Fruit fly (Drosophila melanogaster) whole organism, embryonic: Measurements from ENCODE around the gene CG13386.
A peak's percentile ranks its signal among the peaks of the same experiment; 100 is the strongest.

Experiments
- ATbp ChIP-seq: fragments of 200-800 bp; sonication (Bioruptor generic); optimal IDR thresholded peaks from 2 replicates; lab custom pipeline; 2017; ENCODE audit warnings: missing biosample characterization, mild to moderate bottlenecking, missing genetic modification characterization, missing genetic modification reagents
- CG10959 ChIP-seq: fragments of 200-800 bp; sonication (Bioruptor generic); IDR thresholded peaks from 2 replicates; pipeline ENCODE4 v1.3.6; 2022; ENCODE audit warnings: missing biosample characterization, missing genetic modification characterization
- CG11085 ChIP-seq: fragments of 200-800 bp; sonication (Bioruptor generic); IDR thresholded peaks from 2 replicates; pipeline ENCODE4 v1.3.6; 2022; ENCODE audit warnings: missing biosample characterization, missing genetic modification characterization
- CG11504 ChIP-seq: fragments of 200-800 bp; sonication (Bioruptor generic); optimal IDR thresholded peaks from 3 replicates; lab custom pipeline; 2019; ENCODE audit warnings: missing biosample characterization, mild to moderate bottlenecking, missing genetic modification characterization, moderate library complexity
- CG12299 ChIP-seq: fragments of 200-800 bp; sonication (Bioruptor generic); optimal IDR thresholded peaks from 2 replicates; lab custom pipeline; 2018; ENCODE audit warnings: missing biosample characterization, mild to moderate bottlenecking, missing genetic modification characterization
- CG1233 ChIP-seq: fragments of 200-800 bp; sonication (Bioruptor generic); optimal IDR thresholded peaks from 4 replicates; lab custom pipeline; 2018; ENCODE audit warnings: missing biosample characterization, mild to moderate bottlenecking, missing genetic modification characterization
- CG12744 ChIP-seq: fragments of 200-800 bp; sonication (Bioruptor generic); optimal IDR thresholded peaks from 2 replicates; lab custom pipeline; 2016; ENCODE audit warnings: missing biosample characterization, missing genetic modification characterization
- CG14860 ChIP-seq: fragments of 200-800 bp; sonication (Bioruptor generic); IDR thresholded peaks from 3 replicates; pipeline ENCODE4 v1.3.6; 2022; ENCODE audit warnings: missing biosample characterization, missing genetic modification characterization; ENCODE audit not compliant: partially characterized antibody
- CG2889 ChIP-seq: fragments of 200-800 bp; sonication (Bioruptor generic); IDR thresholded peaks from 3 replicates; pipeline ENCODE4 v1.3.6; 2022; ENCODE audit warnings: missing biosample characterization, missing genetic modification characterization
- CG33557 ChIP-seq: fragments of 200-800 bp; sonication (Bioruptor generic); optimal IDR thresholded peaks from 2 replicates; lab custom pipeline; 2019; ENCODE audit warnings: missing biosample characterization, mild to moderate bottlenecking, missing genetic modification characterization, moderate library complexity
- CG3407 ChIP-seq: fragments of 200-800 bp; sonication (Bioruptor generic); optimal IDR thresholded peaks from 2 replicates; lab custom pipeline; 2018; ENCODE audit warnings: missing biosample characterization, mild to moderate bottlenecking, missing genetic modification characterization
- CG4328 ChIP-seq: fragments of 200-800 bp; sonication (Bioruptor generic); optimal IDR thresholded peaks from 3 replicates; lab custom pipeline; 2017; ENCODE audit warnings: missing biosample characterization, missing genetic modification reagents, missing genetic modification characterization
- CG4707 ChIP-seq: fragments of 200-800 bp; sonication (Bioruptor generic); optimal IDR thresholded peaks from 2 replicates; lab custom pipeline; 2018; ENCODE audit warnings: missing biosample characterization, mild to moderate bottlenecking, missing genetic modification characterization, moderate library complexity
- CG6254 ChIP-seq: fragments of 200-800 bp; sonication (Bioruptor generic); optimal IDR thresholded peaks from 3 replicates; lab custom pipeline; 2017; ENCODE audit warnings: mild to moderate bottlenecking, missing biosample characterization, missing genetic modification reagents, missing genetic modification characterization
- CG7372 ChIP-seq: fragments of 200-800 bp; sonication (Bioruptor generic); IDR thresholded peaks from 2 replicates; pipeline ENCODE4 v1.3.6; 2022; ENCODE audit warnings: missing biosample characterization, missing genetic modification characterization
- CG7987 ChIP-seq: fragments of 200-800 bp; sonication (Bioruptor generic); optimal IDR thresholded peaks from 2 replicates; lab custom pipeline; 2018; ENCODE audit warnings: missing biosample characterization, mild to moderate bottlenecking, missing genetic modification characterization, moderate library complexity
- CG9727 ChIP-seq: fragments of 200-800 bp; sonication (Bioruptor generic); optimal IDR thresholded peaks from 3 replicates; lab custom pipeline; 2017; ENCODE audit warnings: missing biosample characterization, mild to moderate bottlenecking, missing genetic modification characterization
- CkIIα-i1 ChIP-seq: fragments of 200-800 bp; sonication (Bioruptor generic); IDR thresholded peaks from 2 replicates; pipeline ENCODE4 v1.3.6; 2022; ENCODE audit warnings: missing biosample characterization, missing genetic modification characterization
- Dad ChIP-seq: fragments of 200-800 bp; sonication (Bioruptor generic); optimal IDR thresholded peaks from 3 replicates; lab custom pipeline; 2016; ENCODE audit warnings: missing biosample characterization, missing genetic modification characterization
- Dfd ChIP-seq, 2 experiments: fragments of >200 bp; optimal IDR thresholded peaks; 2 replicates each; lab custom pipeline; 2017; ENCODE audit warnings: missing biosample characterization in 2 of 2, missing genetic modification characterization in 2 of 2
- E2f2 ChIP-seq: fragments of 200-800 bp; sonication (Bioruptor generic); IDR thresholded peaks from 2 replicates; pipeline ENCODE4 v1.3.6; 2022; ENCODE audit warnings: missing biosample characterization, missing genetic modification characterization
- Eip74EF ChIP-seq, 2 experiments: fragments of 200-800 bp in 1 of 2; fragments of >200 bp in 1 of 2; sonication (Bioruptor generic) in 1 of 2; optimal IDR thresholded peaks; 2 replicates each; lab custom pipeline; 2017 to 2019; ENCODE audit warnings: missing biosample characterization in 2 of 2, missing genetic modification characterization in 2 of 2, mild to moderate bottlenecking in 1 of 2, moderate library complexity in 1 of 2
- HLH54F ChIP-seq: fragments of 200-800 bp; sonication (Bioruptor generic); optimal IDR thresholded peaks from 3 replicates; lab custom pipeline; 2016; ENCODE audit warnings: missing biosample characterization, missing genetic modification characterization
- Hey ChIP-seq: fragments of 200-800 bp; sonication (Bioruptor generic); optimal IDR thresholded peaks from 3 replicates; lab custom pipeline; 2018; ENCODE audit warnings: missing biosample characterization, mild to moderate bottlenecking, missing genetic modification characterization
- Jarid2 ChIP-seq: fragments of 200-800 bp; sonication (Bioruptor generic); optimal IDR thresholded peaks from 3 replicates; lab custom pipeline; 2017; ENCODE audit warnings: mild to moderate bottlenecking, missing biosample characterization, missing genetic modification reagents, missing genetic modification characterization
- MESR4 ChIP-seq: fragments of 200-800 bp; sonication (Bioruptor generic); optimal IDR thresholded peaks from 2 replicates; lab custom pipeline; 2018; ENCODE audit warnings: missing biosample characterization, mild to moderate bottlenecking, missing genetic modification characterization, moderate library complexity
- Mes4 ChIP-seq: fragments of 200-800 bp; sonication (Bioruptor generic); optimal IDR thresholded peaks from 2 replicates; lab custom pipeline; 2016; ENCODE audit warnings: missing biosample characterization, missing genetic modification characterization
- Nf-YB ChIP-seq: fragments of 200-800 bp; sonication (Bioruptor generic); optimal IDR thresholded peaks from 3 replicates; lab custom pipeline; 2019; ENCODE audit warnings: missing biosample characterization, mild to moderate bottlenecking, missing genetic modification characterization, moderate library complexity
- Sin3A ChIP-seq: fragments of >200 bp; optimal IDR thresholded peaks from 2 replicates; lab custom pipeline; 2018
- TFAM ChIP-seq: fragments of 200-800 bp; sonication (Bioruptor generic); optimal IDR thresholded peaks from 2 replicates; lab custom pipeline; 2017; ENCODE audit warnings: missing biosample characterization, missing genetic modification characterization, inconsistent platforms
- ab ChIP-seq: fragments of 200-800 bp; sonication (Bioruptor generic); optimal IDR thresholded peaks from 2 replicates; lab custom pipeline; 2016; ENCODE audit warnings: missing biosample characterization, missing genetic modification characterization
- al ChIP-seq: fragments of 200-800 bp; sonication (Bioruptor generic); IDR thresholded peaks from 2 replicates; pipeline ENCODE4 v1.3.6; 2022; ENCODE audit warnings: missing biosample characterization, missing genetic modification characterization
- ap ChIP-seq: fragments of 200-800 bp; sonication (Bioruptor generic); IDR thresholded peaks from 2 replicates; pipeline ENCODE4 v1.3.6; 2022; ENCODE audit warnings: missing biosample characterization, missing genetic modification characterization
- caup ChIP-seq: fragments of 200-800 bp; sonication (Bioruptor generic); optimal IDR thresholded peaks from 3 replicates; lab custom pipeline; 2017; ENCODE audit warnings: missing biosample characterization, mild to moderate bottlenecking, missing genetic modification characterization, moderate library complexity; ENCODE audit not compliant: severe bottlenecking
- croc ChIP-seq: fragments of 200-800 bp; sonication (Bioruptor generic); conservative IDR thresholded peaks from 3 replicates; pipeline ENCODE4 v1.3.6; 2022; ENCODE audit warnings: missing biosample characterization, missing genetic modification characterization
- cwo ChIP-seq: fragments of 200-800 bp; sonication (Bioruptor generic); optimal IDR thresholded peaks from 3 replicates; lab custom pipeline; 2017; ENCODE audit warnings: missing biosample characterization, missing genetic modification characterization, mild to moderate bottlenecking, moderate library complexity, missing genetic modification reagents
- h ChIP-seq: fragments of >200 bp; optimal IDR thresholded peaks from 2 replicates; lab custom pipeline; 2017
- hkb ChIP-seq, 2 experiments: fragments of 200-800 bp in 1 of 2; fragments of >200 bp in 1 of 2; sonication (Bioruptor generic) in 1 of 2; IDR thresholded peaks in 1 of 2; optimal IDR thresholded peaks in 1 of 2; 2 replicates each; pipeline versions ENCODE4 v1.3.6 to Lab custom; 2017 to 2022; ENCODE audit warnings: missing biosample characterization in 1 of 2, missing genetic modification characterization in 1 of 2
- inv ChIP-seq: fragments of 200-800 bp; sonication (Bioruptor generic); IDR thresholded peaks from 2 replicates; pipeline ENCODE4 v1.3.6; 2022; ENCODE audit warnings: missing biosample characterization, missing genetic modification characterization; ENCODE audit not compliant: partially characterized antibody
- luna ChIP-seq: fragments of 200-800 bp; sonication (Bioruptor generic); optimal IDR thresholded peaks from 2 replicates; lab custom pipeline; 2016; ENCODE audit warnings: missing biosample characterization, missing genetic modification characterization
- mirr ChIP-seq: fragments of 200-800 bp; sonication (Bioruptor generic); optimal IDR thresholded peaks from 3 replicates; lab custom pipeline; 2018; ENCODE audit warnings: missing biosample characterization, mild to moderate bottlenecking, missing genetic modification characterization
- nerfin-2 ChIP-seq: fragments of 200-800 bp; sonication (Bioruptor generic); IDR thresholded peaks from 2 replicates; pipeline ENCODE4 v1.3.6; 2022; ENCODE audit warnings: missing biosample characterization, missing genetic modification characterization; ENCODE audit not compliant: partially characterized antibody
- org-1 ChIP-seq: fragments of 200-800 bp; sonication (Bioruptor generic); optimal IDR thresholded peaks from 2 replicates; lab custom pipeline; 2017; ENCODE audit warnings: missing biosample characterization, missing genetic modification characterization
- prd ChIP-seq, 3 experiments: fragments of >200 bp in 2 of 3; fragments of 200-800 bp in 1 of 3; sonication (Bioruptor generic) in 1 of 3; optimal IDR thresholded peaks in 2 of 3; IDR thresholded peaks in 1 of 3; 2 replicates in 2 of 3; 3 replicates in 1 of 3; pipeline versions ENCODE4 v1.3.6 to Lab custom; 2017 to 2022; ENCODE audit warnings: missing biosample characterization in 1 of 3, missing genetic modification characterization in 1 of 3
- pzg ChIP-seq: fragments of 200-800 bp; sonication (Bioruptor generic); optimal IDR thresholded peaks from 3 replicates; lab custom pipeline; 2018; ENCODE audit warnings: missing biosample characterization, mild to moderate bottlenecking, missing genetic modification characterization, moderate library complexity
- scrt ChIP-seq: fragments of 200-800 bp; sonication (Bioruptor generic); optimal IDR thresholded peaks from 2 replicates; lab custom pipeline; 2018; ENCODE audit warnings: missing biosample characterization, mild to moderate bottlenecking, missing genetic modification characterization, moderate library complexity
- tin ChIP-seq: fragments of 200-800 bp; sonication (Bioruptor generic); optimal IDR thresholded peaks from 3 replicates; lab custom pipeline; 2016; ENCODE audit warnings: missing biosample characterization, missing genetic modification characterization
- trh ChIP-seq: fragments of 200-800 bp; sonication (Bioruptor generic); optimal IDR thresholded peaks from 2 replicates; lab custom pipeline; 2016; ENCODE audit warnings: missing biosample characterization, missing genetic modification characterization
- zfh2 ChIP-seq: fragments of 200-800 bp; sonication (Bioruptor generic); optimal IDR thresholded peaks from 2 replicates; lab custom pipeline; 2016; ENCODE audit warnings: missing biosample characterization, missing genetic modification characterization

Gene CG13386

DNA sequence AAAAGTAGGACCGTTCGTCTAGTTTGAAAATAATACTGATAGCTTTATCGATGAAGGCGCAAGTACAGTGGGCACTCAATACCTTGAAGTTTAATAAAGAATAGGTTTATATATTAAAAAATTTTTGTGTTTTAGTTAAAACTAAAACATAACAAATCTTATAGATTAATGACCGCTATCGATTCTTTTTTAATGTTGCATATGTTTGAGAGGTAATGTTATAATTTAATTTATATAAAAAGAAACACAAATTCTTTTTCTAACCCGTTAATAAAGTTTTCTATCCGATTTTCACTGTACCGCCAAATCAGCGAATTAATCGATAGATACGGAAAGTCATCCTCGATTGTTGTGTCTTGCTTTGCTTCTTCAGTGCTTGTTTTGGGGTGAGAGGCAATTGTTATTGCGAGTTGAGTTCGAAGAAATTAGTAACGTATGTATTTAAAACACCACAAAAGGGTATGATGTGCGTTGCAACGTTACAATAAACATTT is 14.7 kb upstream of the CG13386 start, which contains the start of the genes Dad1 and CG13384 (continued):
- no peak for TF ChIP-seq Hey (tag; lab: Kevin White, UChicago)
- TF ChIP-seq Sin3A (lab: Kevin White, UChicago) = no peak
- TF ChIP-seq CG9727 = peak; percentile 93
- peak; percentile 85 for TF ChIP-seq scrt (GFP tag; lab: Kevin White, UChicago)
- TF ChIP-seq CkIIα-i1 (GFP tag; lab: Robert Waterston, UW) = no peak
- TF ChIP-seq E2f2 (GFP tag; lab: Robert Waterston, UW) = peak; percentile 71
- peak; percentile 81 for TF ChIP-seq Nf-YB (GFP tag; lab: Kevin White, UChicago)
- peak; percentile 34 for TF ChIP-seq pzg (GFP tag; lab: Kevin White, UChicago)
- peak; percentile 84 for TF ChIP-seq ATbp
- TF ChIP-seq HLH54F (GFP tag; lab: Kevin White, UChicago) = peak; percentile 64
- TF ChIP-seq CG4328 (GFP tag; lab: Kevin White, UChicago) = peak; percentile 89
- TF ChIP-seq CG2889 (GFP tag; lab: Robert Waterston, UW) = peak; percentile 84
- no peak for TF ChIP-seq prd (optimal IDR thresholded peaks at IDR 0.05; lab: Kevin White, UChicago)
- peak; percentile 95 for TF ChIP-seq prd (GFP tag; IDR thresholded peaks at IDR 0.05; lab: Robert Waterston, UW)
- TF ChIP-seq cwo (GFP tag; lab: Kevin White, UChicago) = peak; percentile 90
- TF ChIP-seq TFAM (GFP tag; lab: Kevin White, UChicago) = no peak
- no peak for TF ChIP-seq hkb (optimal IDR thresholded peaks at IDR 0.05; lab: Kevin White, UChicago)
- TF ChIP-seq hkb (GFP tag; IDR thresholded peaks at IDR 0.05; lab: Robert Waterston, UW) = peak; percentile 85
- TF ChIP-seq mirr = peak; percentile 52
- peak; percentile 93 for TF ChIP-seq CG12299
- TF ChIP-seq CG7987 = peak; percentile 40
- peak; percentile 89 for TF ChIP-seq CG11504 (tag; lab: Kevin White, UChicago)
- TF ChIP-seq Mes4 (GFP tag; lab: Kevin White, UChicago) = peak; percentile 29
- TF ChIP-seq tin (GFP tag; lab: Kevin White, UChicago) = peak; percentile 91
- no peak for TF ChIP-seq CG14860 (GFP tag; lab: Robert Waterston, UW)
- peak; percentile 20 for TF ChIP-seq ab
- TF ChIP-seq MESR4 (GFP tag; lab: Kevin White, UChicago) = no peak
- TF ChIP-seq ap = peak; percentile 78
- peak; percentile 89 for TF ChIP-seq caup
- peak in 1 of 2 experiments; percentile 92 for TF ChIP-seq Eip74EF (GFP tag; optimal IDR thresholded peaks at IDR 0.05; lab: Kevin White, UChicago)
- TF ChIP-seq trh = peak; percentile 78
- no peak for TF ChIP-seq Dfd (GFP tag; optimal IDR thresholded peaks at IDR 0.05; lab: Kevin White, UChicago)
- TF ChIP-seq Dad (GFP tag; lab: Kevin White, UChicago) = peak; percentile 44
- peak; percentile 91 for TF ChIP-seq CG1233
- TF ChIP-seq zfh2 (GFP tag; lab: Kevin White, UChicago) = peak; percentile 63
- TF ChIP-seq CG6254 = peak; percentile 71
- TF ChIP-seq croc = peak; percentile 90
- peak; percentile 24 for TF ChIP-seq CG4707 (GFP tag; lab: Kevin White, UChicago)
- no peak for TF ChIP-seq h
- TF ChIP-seq CG10959 = peak; percentile 69
- TF ChIP-seq luna (GFP tag; lab: Kevin White, UChicago) = no peak
- TF ChIP-seq org-1 (GFP tag; lab: Kevin White, UChicago) = peak; percentile 75
- TF ChIP-seq CG3407 (GFP tag; lab: Kevin White, UChicago) = peak; percentile 78
- peak; percentile 91 for TF ChIP-seq CG11085
- TF ChIP-seq nerfin-2 = no peak
- peak; percentile 69 for TF ChIP-seq Jarid2 (GFP tag; lab: Kevin White, UChicago)
- TF ChIP-seq al (GFP tag; lab: Robert Waterston, UW) = peak; percentile 95
- peak; percentile 47; the same call in 1 of the 2 replicates for TF ChIP-seq inv (GFP tag; lab: Robert Waterston, UW)
- TF ChIP-seq CG33557 = peak; percentile 93
- peak; percentile 77 for TF ChIP-seq CG12744 (GFP tag; lab: Kevin White, UChicago)
- TF ChIP-seq CG7372 = peak; percentile 91
